Fruit fly (Drosophila melanogaster): Measurements from ENCODE around the gene CG5111.

The CG5111 gene

DNA sequence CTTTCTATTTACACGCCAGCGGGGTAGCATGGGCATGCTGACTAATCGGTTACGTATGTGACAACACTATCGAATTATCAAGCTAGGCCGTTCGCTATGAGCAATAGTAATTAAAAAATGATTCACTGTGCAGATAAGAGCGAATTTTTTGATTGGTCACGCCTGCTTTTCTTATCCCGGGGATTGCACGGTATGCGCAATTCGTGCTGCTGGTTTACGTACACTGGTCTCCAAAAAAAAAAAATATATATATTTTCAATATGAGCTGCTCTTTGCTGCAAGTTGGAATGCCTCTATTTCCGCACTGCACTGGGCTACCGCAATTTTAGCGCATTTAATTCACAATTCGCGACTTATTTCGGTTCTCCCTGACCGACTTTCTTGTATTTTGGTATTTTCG lies 15.7 kb upstream of the CG5111 start (continued):
- no peak for TF ChIP-seq mirr (GFP tag; optimal IDR thresholded peaks at IDR 0.05)
- TF ChIP-seq CG10654 (GFP tag; optimal IDR thresholded peaks at IDR 0.05), result peak; percentile 9
- no peak for TF ChIP-seq CG1647 (GFP tag; optimal IDR thresholded peaks at IDR 0.05)
- TF ChIP-seq stc (GFP tag; IDR thresholded peaks at IDR 0.05), result peak; percentile 55
- TF ChIP-seq Ada2b (GFP tag; IDR thresholded peaks at IDR 0.05), result peak; percentile 41
- no peak for TF ChIP-seq CG16815 (GFP tag; optimal IDR thresholded peaks at IDR 0.05)
- TF ChIP-seq kay (GFP tag; optimal IDR thresholded peaks at IDR 0.05), result peak; percentile 60
- no peak for TF ChIP-seq CG12104 (GFP tag; optimal IDR thresholded peaks at IDR 0.05)
- no peak for TF ChIP-seq Fer3 (tag; optimal IDR thresholded peaks at IDR 0.05)
- peak; percentile 3 for TF ChIP-seq scrt (GFP tag; optimal IDR thresholded peaks at IDR 0.05)
- TF ChIP-seq CG2889 (GFP tag; IDR thresholded peaks at IDR 0.05), result no peak
- peak in 1 of 2 experiments; percentile 22 for TF ChIP-seq Pdp1 (GFP tag; optimal IDR thresholded peaks at IDR 0.05)
- TF ChIP-seq CG6689 (GFP tag; IDR thresholded peaks at IDR 0.05), result peak; percentile 52
- TF ChIP-seq CG14441 (GFP tag; IDR thresholded peaks at IDR 0.05), result 0 out of 2 replicates have a peak, but pooled peaks have one; percentile 11
- no peak for TF ChIP-seq Kr (GFP tag; optimal IDR thresholded peaks at IDR 0.05)
- no peak for TF ChIP-seq CG43689 (GFP tag; IDR thresholded peaks at IDR 0.05)
- TF ChIP-seq pum (GFP tag; optimal IDR thresholded peaks at IDR 0.05), result no peak
- no peak for TF ChIP-seq H15 (GFP tag; IDR thresholded peaks at IDR 0.05)
- no peak for TF ChIP-seq tio (GFP tag; optimal IDR thresholded peaks at IDR 0.05)
- TF ChIP-seq Scr (GFP tag; IDR thresholded peaks at IDR 0.05; ENCODE audit: partially characterized antibody), result no peak
- peak; percentile 40 for TF ChIP-seq unpg (GFP tag; optimal IDR thresholded peaks at IDR 0.05)
- no peak for TF ChIP-seq da (GFP tag; optimal IDR thresholded peaks at IDR 0.05)
- TF ChIP-seq CG30020 (tag; optimal IDR thresholded peaks at IDR 0.05), result no peak

DNA sequence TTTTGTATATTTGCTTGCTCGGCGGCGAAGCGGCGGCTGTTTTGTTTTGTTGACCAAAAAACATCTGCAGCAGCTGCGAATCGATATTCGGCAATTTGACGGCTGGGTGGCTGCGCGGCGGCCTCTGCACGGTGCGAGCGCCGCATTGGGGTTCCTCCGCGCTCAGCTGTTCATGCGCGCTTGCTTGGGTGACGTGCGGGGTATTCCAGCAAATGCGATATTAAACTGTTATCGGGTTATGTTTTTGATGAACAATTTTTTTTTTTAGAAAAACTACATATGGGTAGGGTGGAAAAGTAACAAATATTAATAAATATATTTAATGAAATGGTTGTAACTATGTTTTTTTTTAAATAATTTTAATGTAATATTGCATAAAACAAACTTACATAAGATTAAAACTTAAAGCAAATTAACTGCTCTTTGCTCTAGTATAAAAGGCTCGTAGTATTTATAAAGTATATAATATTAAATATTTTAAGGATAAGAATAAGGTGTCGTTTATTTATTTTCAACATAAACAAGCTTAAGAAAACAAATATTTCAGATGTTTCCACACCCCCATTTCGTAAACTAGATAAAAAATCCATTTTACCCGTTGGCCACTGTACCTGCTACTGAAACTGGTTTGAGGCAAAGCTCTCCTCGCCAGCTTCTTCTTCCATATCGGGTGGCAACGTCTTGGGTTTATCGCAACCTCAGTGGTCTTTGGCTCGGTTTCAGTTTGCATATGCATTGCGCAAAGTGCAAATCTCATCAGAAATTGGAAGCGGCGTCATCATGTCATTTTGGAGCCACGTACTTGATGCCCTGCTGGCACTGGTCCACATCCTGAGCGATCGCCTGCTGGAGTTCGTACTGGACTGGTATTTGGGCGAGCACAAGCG lies 15.1 kb upstream of the CG5111 start, which contains the start of the genes Gnpat and CG5112:
TSS of gene Gnpat (minus strand) at position 159 of the 887 bp plus-strand sequence.
TSS of gene CG5112 (plus strand) at position 683 of the 887 bp plus-strand sequence.
- TF ChIP-seq Adf1 (GFP tag; IDR thresholded peaks at IDR 0.05), result peak; percentile 66
- no peak for TF ChIP-seq usp (GFP tag; optimal IDR thresholded peaks at IDR 0.05)
- no peak for TF ChIP-seq CG16815 (GFP tag; optimal IDR thresholded peaks at IDR 0.05)
- TF ChIP-seq CG11398 (GFP tag; optimal IDR thresholded peaks at IDR 0.05), result no peak
- TF ChIP-seq ab (GFP tag; optimal IDR thresholded peaks at IDR 0.05), result no peak
- TF ChIP-seq corto (GFP tag; optimal IDR thresholded peaks at IDR 0.05), result no peak
- no peak for TF ChIP-seq D (optimal IDR thresholded peaks at IDR 0.05)
- TF ChIP-seq D (GFP tag; optimal IDR thresholded peaks at IDR 0.05), result peak; percentile 2
- peak; percentile 79 for TF ChIP-seq nom (GFP tag; optimal IDR thresholded peaks at IDR 0.05)
- peak; percentile 52; the same call in 1 of the 2 replicates for TF ChIP-seq CG31224 (GFP tag; IDR thresholded peaks at IDR 0.05)
- TF ChIP-seq sd (tag; optimal IDR thresholded peaks at IDR 0.05), result no peak
- peak; percentile 74 for TF ChIP-seq dysf (GFP tag; IDR thresholded peaks at IDR 0.05)
- no peak for TF ChIP-seq tll (GFP tag; optimal IDR thresholded peaks at IDR 0.05)
- no peak for TF ChIP-seq CG12219 (GFP tag; optimal IDR thresholded peaks at IDR 0.05)
- no peak for TF ChIP-seq CG3838 (GFP tag; optimal IDR thresholded peaks at IDR 0.05)
- peak; percentile 33; the same call in 1 of the 2 replicates for TF ChIP-seq sim (GFP tag; IDR thresholded peaks at IDR 0.05)
- TF ChIP-seq CG4707 (GFP tag; optimal IDR thresholded peaks at IDR 0.05), result no peak
- peak; percentile 72 for TF ChIP-seq CG30020 (tag; optimal IDR thresholded peaks at IDR 0.05)
- no peak for TF ChIP-seq CG1832 (GFP tag; optimal IDR thresholded peaks at IDR 0.05)
- TF ChIP-seq Opbp (GFP tag; IDR thresholded peaks at IDR 0.05; ENCODE audit: partially characterized antibody), result peak; percentile 83
- no peak for TF ChIP-seq Usf (GFP tag; optimal IDR thresholded peaks at IDR 0.05)
- peak; percentile 37 for TF ChIP-seq pfk (GFP tag; optimal IDR thresholded peaks at IDR 0.05)
- peak; percentile 66 for TF ChIP-seq CG12659 (GFP tag; optimal IDR thresholded peaks at IDR 0.05)
- TF ChIP-seq Mes4 (GFP tag; optimal IDR thresholded peaks at IDR 0.05), result no peak
- no peak for TF ChIP-seq CG4360 (GFP tag; IDR thresholded peaks at IDR 0.05)
- peak; percentile 98 for TF ChIP-seq CG1792 (GFP tag; optimal IDR thresholded peaks at IDR 0.05)
- TF ChIP-seq Nf-YA (GFP tag; IDR thresholded peaks at IDR 0.05), result peak; percentile 46; the same call in 1 of the 2 replicates
- peak; percentile 65 for TF ChIP-seq Aef1 (GFP tag; IDR thresholded peaks at IDR 0.05)

Data from whole organism, embryonic.